Fruit fly (Drosophila melanogaster): ENCODE results near the gene RpS21.
A peak's percentile ranks its signal among the peaks of the same experiment; 100 is the strongest.

The RpS21 gene

DNA sequence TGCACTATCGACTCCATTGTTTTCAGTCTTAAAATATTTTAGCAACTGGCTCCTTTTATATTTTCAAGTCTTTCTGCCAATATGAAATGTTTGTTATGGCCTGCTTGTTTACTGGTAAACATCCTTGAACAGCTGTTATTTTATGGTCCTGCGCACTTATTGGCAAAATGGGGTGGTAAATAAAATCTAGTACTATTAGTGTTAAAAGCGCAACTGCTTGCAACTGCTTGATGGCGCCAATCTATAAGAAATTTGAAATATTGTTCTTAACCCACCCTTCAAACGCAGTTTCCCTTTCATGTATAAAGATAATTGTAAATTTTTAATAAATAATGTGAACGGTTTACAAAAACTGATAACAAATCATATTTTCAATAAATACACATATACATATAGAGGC lies 40.2 kb upstream of the RpS21 start, which contains the start of gene G6P:
G6P (minus strand) TSS at position 88 of the 400 bp plus-strand sequence.
- TF ChIP-seq fd85E (GFP tag; optimal IDR thresholded peaks at IDR 0.05) = no peak
- no peak for TF ChIP-seq lz (GFP tag; optimal IDR thresholded peaks at IDR 0.05)
- no peak for TF ChIP-seq dac (GFP tag; optimal IDR thresholded peaks at IDR 0.05)
- TF ChIP-seq Sox15 (GFP tag; optimal IDR thresholded peaks at IDR 0.05) = no peak
- TF ChIP-seq CG3032 (tag; optimal IDR thresholded peaks at IDR 0.05) = no peak
- no peak for TF ChIP-seq CG11294 (GFP tag; IDR thresholded peaks at IDR 0.05)
- TF ChIP-seq vri (GFP tag; optimal IDR thresholded peaks at IDR 0.05) = no peak
- no peak for TF ChIP-seq CG32006 (GFP tag; optimal IDR thresholded peaks at IDR 0.05)
- no peak for TF ChIP-seq Eip75B (GFP tag; optimal IDR thresholded peaks at IDR 0.05)
- no peak for TF ChIP-seq Hr4 (GFP tag; optimal IDR thresholded peaks at IDR 0.05)
- no peak for TF ChIP-seq CG16779 (tag; optimal IDR thresholded peaks at IDR 0.05)
- TF ChIP-seq spab (GFP tag; optimal IDR thresholded peaks at IDR 0.05) = no peak
- TF ChIP-seq Gug (GFP tag; IDR thresholded peaks at IDR 0.05) = no peak
- TF ChIP-seq CG15336 (GFP tag; IDR thresholded peaks at IDR 0.05) = no peak
- TF ChIP-seq Hr38 (GFP tag; optimal IDR thresholded peaks at IDR 0.05) = no peak
- TF ChIP-seq CG4318 (GFP tag; optimal IDR thresholded peaks at IDR 0.05) = no peak
- TF ChIP-seq Met (GFP tag; optimal IDR thresholded peaks at IDR 0.05) = no peak
- TF ChIP-seq Sox14 (GFP tag; optimal IDR thresholded peaks at IDR 0.05) = no peak
- TF ChIP-seq topi (GFP tag; optimal IDR thresholded peaks at IDR 0.05) = no peak

DNA sequence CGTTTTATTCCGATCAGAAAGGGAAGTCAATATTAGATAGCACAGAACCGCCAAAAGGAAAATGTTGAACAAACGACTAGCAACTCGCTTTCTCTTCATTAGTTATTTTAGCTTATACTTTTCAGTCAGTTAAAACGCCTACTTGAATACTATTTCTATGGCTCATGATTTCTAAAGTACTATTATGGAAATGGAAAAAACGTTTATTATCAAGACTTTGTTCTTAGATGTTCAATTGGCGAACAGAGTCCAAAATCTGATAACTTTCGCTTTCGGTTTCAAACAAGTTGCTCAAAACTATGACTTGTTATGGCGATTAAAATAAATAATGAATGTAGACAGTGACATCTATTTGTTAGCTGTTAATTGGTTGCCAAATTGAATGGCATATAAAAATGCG lies 30.5 kb upstream of the RpS21 start, which contains the start of gene CG3123:
CG3123 (minus strand) TSS at position 101 of the 400 bp plus-strand sequence.
- no peak for TF ChIP-seq Eip93F (GFP tag; optimal IDR thresholded peaks at IDR 0.05)

DNA sequence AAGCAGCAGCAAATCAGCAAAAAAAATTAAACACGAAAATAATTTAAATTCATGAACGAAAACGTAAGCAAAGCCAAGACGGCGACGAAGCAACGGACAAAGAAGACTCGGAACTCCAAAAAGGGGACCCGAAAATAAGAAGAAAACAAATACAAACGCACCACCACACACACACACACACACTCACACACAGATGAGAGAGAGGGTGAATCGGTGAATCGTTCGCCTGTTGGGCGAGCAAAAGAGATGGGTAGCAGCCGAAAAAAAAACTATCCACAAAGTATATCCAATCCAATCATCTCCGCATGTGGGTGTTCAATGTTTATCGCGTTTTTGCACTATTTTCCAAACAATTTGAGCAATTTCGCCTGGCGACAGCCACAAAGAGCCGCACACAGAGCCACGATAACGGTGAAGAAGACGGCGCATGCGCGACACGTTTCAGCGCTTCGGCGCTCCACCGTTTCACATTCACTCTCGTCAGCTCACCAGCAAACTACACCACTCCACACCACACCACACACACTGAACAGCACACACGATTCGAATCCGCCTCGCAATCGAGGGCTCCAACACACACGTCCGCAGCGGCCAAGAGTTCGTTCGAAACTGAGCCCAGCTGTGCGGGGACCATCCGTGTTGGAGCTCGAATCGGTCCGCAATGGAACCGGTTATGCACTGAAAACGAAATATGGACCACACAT lies 26.1 kb upstream of the RpS21 start, which contains the start of gene Duox:
Duox (minus strand) TSS at position 612 of the 704 bp plus-strand sequence.
- TF ChIP-seq Eip78C (GFP tag) (peak; percentile 16), Hr38 (GFP tag; optimal IDR thresholded peaks at IDR 0.05) (no peak), esn (GFP tag; optimal IDR thresholded peaks at IDR 0.05) (no peak), net (GFP tag; optimal IDR thresholded peaks at IDR 0.05) (no peak), Ets96B (tag; optimal IDR thresholded peaks at IDR 0.05) (no peak), pdm3 (GFP tag; optimal IDR thresholded peaks at IDR 0.05) (no peak), CG9139 (GFP tag; optimal IDR thresholded peaks at IDR 0.05) (no peak), topi (GFP tag; optimal IDR thresholded peaks at IDR 0.05) (no peak)

DNA sequence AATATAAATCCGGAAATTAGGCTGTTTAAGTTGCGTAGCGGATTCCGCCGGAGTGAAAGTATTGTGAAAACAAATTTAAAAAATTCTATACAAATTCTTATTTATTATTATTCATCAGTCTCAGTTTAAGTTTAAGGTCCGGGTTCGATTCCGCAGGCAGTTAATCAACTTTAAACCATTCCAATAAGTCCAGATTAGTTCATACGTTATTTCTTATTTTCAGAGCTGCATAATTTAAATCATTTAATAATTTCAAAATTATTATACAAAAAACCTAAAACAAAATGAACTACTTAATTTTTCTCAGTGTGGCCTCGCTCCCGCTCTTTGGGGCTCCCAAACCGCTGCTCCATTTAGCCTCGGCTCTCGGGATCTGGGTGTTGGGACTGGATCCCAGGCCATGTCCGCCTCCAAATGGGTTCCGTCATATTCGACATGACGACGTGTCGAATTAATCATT lies 25.5 kb upstream of the RpS21 start:
- TF ChIP-seq fkh (GFP tag; optimal IDR thresholded peaks at IDR 0.05) (peak; percentile 38), CG11762 (GFP tag; optimal IDR thresholded peaks at IDR 0.05; ENCODE audit: insufficient read depth) (peak; percentile 92), acj6 (GFP tag; optimal IDR thresholded peaks at IDR 0.05) (peak; percentile 95), fd85E (GFP tag; optimal IDR thresholded peaks at IDR 0.05) (peak; percentile 77), CG9139 (GFP tag; optimal IDR thresholded peaks at IDR 0.05) (peak; percentile 87), CG15336 (GFP tag; IDR thresholded peaks at IDR 0.05) (peak; percentile 90), CG8319 (GFP tag; optimal IDR thresholded peaks at IDR 0.05) (peak; percentile 81), CG31627 (GFP tag; optimal IDR thresholded peaks at IDR 0.05) (peak; percentile 85), Lpt (GFP tag; optimal IDR thresholded peaks at IDR 0.05) (peak; percentile 90), CG8632 (GFP tag; optimal IDR thresholded peaks at IDR 0.05) (peak; percentile 93), achi (GFP tag; optimal IDR thresholded peaks at IDR 0.05) (peak; percentile 94), CG11294 (GFP tag; IDR thresholded peaks at IDR 0.05) (peak; percentile 65; the same call in 1 of the 2 replicates), spab (GFP tag; optimal IDR thresholded peaks at IDR 0.05) (peak; percentile 97), CG1621 (tag; optimal IDR thresholded peaks at IDR 0.05) (peak; percentile 53), Blimp-1 (GFP tag; optimal IDR thresholded peaks at IDR 0.05) (peak; percentile 71), OdsH (GFP tag; optimal IDR thresholded peaks at IDR 0.05) (peak; percentile 95), CG6163 (GFP tag; IDR thresholded peaks at IDR 0.05) (peak; percentile 81), fd59A (GFP tag; optimal IDR thresholded peaks at IDR 0.05) (peak; percentile 97), CG7368 (GFP tag; optimal IDR thresholded peaks at IDR 0.05) (peak; percentile 75), Ets96B (tag; optimal IDR thresholded peaks at IDR 0.05) (peak; percentile 91), CG6854 (GFP tag; optimal IDR thresholded peaks at IDR 0.05) (peak; percentile 84), Smox (GFP tag; optimal IDR thresholded peaks at IDR 0.05) (peak; percentile 90), CG8119 (GFP tag; IDR thresholded peaks at IDR 0.05) (peak; percentile 94), CG6792 (GFP tag; optimal IDR thresholded peaks at IDR 0.05) (peak; percentile 93), dsx (GFP tag; optimal IDR thresholded peaks at IDR 0.05; ENCODE audit: poor library complexity, severe bottlenecking) (peak; percentile 89), topi (GFP tag; optimal IDR thresholded peaks at IDR 0.05) (peak; percentile 91), net (GFP tag; optimal IDR thresholded peaks at IDR 0.05) (peak; percentile 94)

Data from whole organism, prepupa.